Fruit fly (Drosophila melanogaster) whole organism, embryonic: ENCODE data around the gene dao.

Source experiments
- CG1024 ChIP-seq: fragments of 200-800 bp; sonication (Bioruptor generic); IDR thresholded peaks from 2 replicates; pipeline ENCODE4 v1.3.6; 2022; ENCODE audit warnings: missing biosample characterization, missing genetic modification characterization
- CG11085 ChIP-seq: fragments of 200-800 bp; sonication (Bioruptor generic); IDR thresholded peaks from 2 replicates; pipeline ENCODE4 v1.3.6; 2022; ENCODE audit warnings: missing biosample characterization, missing genetic modification characterization
- CG11504 ChIP-seq: fragments of 200-800 bp; sonication (Bioruptor generic); optimal IDR thresholded peaks from 3 replicates; lab custom pipeline; 2019; ENCODE audit warnings: missing biosample characterization, mild to moderate bottlenecking, missing genetic modification characterization, moderate library complexity
- CG12071 ChIP-seq: fragments of 200-800 bp; sonication (Bioruptor generic); optimal IDR thresholded peaks from 3 replicates; lab custom pipeline; 2018; ENCODE audit warnings: missing biosample characterization, mild to moderate bottlenecking, missing genetic modification characterization
- CG12391 ChIP-seq: fragments of 200-800 bp; sonication (Bioruptor generic); optimal IDR thresholded peaks from 3 replicates; lab custom pipeline; 2018; ENCODE audit warnings: missing biosample characterization, mild to moderate bottlenecking, missing genetic modification characterization, moderate library complexity
- CG12769 ChIP-seq: fragments of 200-800 bp; sonication (Bioruptor generic); optimal IDR thresholded peaks from 2 replicates; lab custom pipeline; 2019; ENCODE audit warnings: missing biosample characterization, mild to moderate bottlenecking, missing genetic modification characterization, moderate library complexity
- CG14050 ChIP-seq: fragments of 200-800 bp; sonication (Bioruptor generic); IDR thresholded peaks from 3 replicates; pipeline ENCODE4 v1.3.6; 2022; ENCODE audit warnings: missing biosample characterization, missing genetic modification characterization
- CG1529 ChIP-seq: fragments of 200-800 bp; sonication (Bioruptor generic); optimal IDR thresholded peaks from 3 replicates; lab custom pipeline; 2018; ENCODE audit warnings: missing biosample characterization, missing genetic modification characterization
- CG15601 ChIP-seq: fragments of 200-800 bp; sonication (Bioruptor generic); optimal IDR thresholded peaks from 3 replicates; lab custom pipeline; 2019; ENCODE audit warnings: missing biosample characterization, mild to moderate bottlenecking, missing genetic modification characterization, moderate library complexity
- CG1603 ChIP-seq: fragments of 200-800 bp; sonication (Bioruptor generic); optimal IDR thresholded peaks from 2 replicates; lab custom pipeline; 2019; ENCODE audit warnings: missing biosample characterization, mild to moderate bottlenecking, missing genetic modification characterization, moderate library complexity
- CG16863 ChIP-seq: fragments of 200-800 bp; sonication (Bioruptor generic); optimal IDR thresholded peaks from 3 replicates; lab custom pipeline; 2016; ENCODE audit warnings: missing biosample characterization, missing genetic modification characterization
- CG18599 ChIP-seq: fragments of 200-800 bp; sonication (Bioruptor generic); optimal IDR thresholded peaks from 3 replicates; lab custom pipeline; 2017; ENCODE audit warnings: missing biosample characterization, missing genetic modification characterization, mild to moderate bottlenecking, moderate library complexity, missing genetic modification reagents
- CG2678 ChIP-seq: fragments of 200-800 bp; sonication (Bioruptor generic); optimal IDR thresholded peaks from 3 replicates; lab custom pipeline; 2019; ENCODE audit warnings: missing biosample characterization, mild to moderate bottlenecking, missing genetic modification characterization, moderate library complexity
- CG32532 ChIP-seq: fragments of 200-800 bp; sonication (Bioruptor generic); IDR thresholded peaks from 2 replicates; pipeline ENCODE4 v1.3.6; 2022; ENCODE audit warnings: missing biosample characterization, missing genetic modification characterization
- CG43689 ChIP-seq: fragments of 200-800 bp; sonication (Bioruptor generic); IDR thresholded peaks from 2 replicates; pipeline ENCODE4 v1.3.6; 2022; ENCODE audit warnings: missing biosample characterization, missing genetic modification characterization
- CG6254 ChIP-seq: fragments of 200-800 bp; sonication (Bioruptor generic); optimal IDR thresholded peaks from 3 replicates; lab custom pipeline; 2017; ENCODE audit warnings: mild to moderate bottlenecking, missing biosample characterization, missing genetic modification reagents, missing genetic modification characterization
- CG6813 ChIP-seq: fragments of 200-800 bp; sonication (Bioruptor generic); optimal IDR thresholded peaks from 2 replicates; lab custom pipeline; 2017; ENCODE audit warnings: missing biosample characterization, missing genetic modification characterization, mild to moderate bottlenecking, moderate library complexity, missing genetic modification reagents
- CG7556 ChIP-seq: fragments of 200-800 bp; sonication (Bioruptor generic); optimal IDR thresholded peaks from 2 replicates; lab custom pipeline; 2017; ENCODE audit warnings: missing biosample characterization, mild to moderate bottlenecking, missing genetic modification characterization
- CG7745 ChIP-seq: fragments of 200-800 bp; sonication (Bioruptor generic); optimal IDR thresholded peaks from 2 replicates; lab custom pipeline; 2018; ENCODE audit warnings: missing biosample characterization, mild to moderate bottlenecking, missing genetic modification characterization, moderate library complexity
- CTCF ChIP-seq: fragments of 200-800 bp; sonication (Bioruptor generic); optimal IDR thresholded peaks from 2 replicates; lab custom pipeline; 2017; ENCODE audit warnings: missing biosample characterization, mild to moderate bottlenecking, missing genetic modification characterization, moderate library complexity
- Dek ChIP-seq: fragments of 200-800 bp; sonication (Bioruptor generic); optimal IDR thresholded peaks from 3 replicates; lab custom pipeline; 2019; ENCODE audit warnings: missing biosample characterization, mild to moderate bottlenecking, missing genetic modification characterization, moderate library complexity
- E2f2 ChIP-seq: fragments of 200-800 bp; sonication (Bioruptor generic); IDR thresholded peaks from 2 replicates; pipeline ENCODE4 v1.3.6; 2022; ENCODE audit warnings: missing biosample characterization, missing genetic modification characterization
- Gug ChIP-seq: fragments of 200-800 bp; sonication (Bioruptor generic); IDR thresholded peaks from 4 replicates; pipeline ENCODE4 v1.3.6; 2022; ENCODE audit warnings: missing biosample characterization, missing genetic modification characterization
- MBD-R2 ChIP-seq: fragments of 200-800 bp; sonication (Bioruptor generic); IDR thresholded peaks from 2 replicates; pipeline ENCODE4 v1.3.6; 2022; ENCODE audit warnings: missing biosample characterization, missing genetic modification characterization
- Meics ChIP-seq: fragments of 200-800 bp; sonication (Bioruptor generic); optimal IDR thresholded peaks from 2 replicates; lab custom pipeline; 2017; ENCODE audit warnings: missing biosample characterization, mild to moderate bottlenecking, missing genetic modification characterization
- Mrtf ChIP-seq: fragments of 200-800 bp; sonication (Bioruptor generic); IDR thresholded peaks from 3 replicates; pipeline ENCODE4 v1.3.6; 2022; ENCODE audit warnings: missing biosample characterization, missing genetic modification characterization
- NFAT ChIP-seq: fragments of 200-800 bp; sonication (Bioruptor generic); IDR thresholded peaks from 2 replicates; pipeline ENCODE4 v1.3.6; 2022; ENCODE audit warnings: missing biosample characterization, missing genetic modification characterization
- Spps ChIP-seq: fragments of 200-800 bp; sonication (Bioruptor generic); optimal IDR thresholded peaks from 2 replicates; lab custom pipeline; 2018; ENCODE audit warnings: missing biosample characterization, mild to moderate bottlenecking, missing genetic modification characterization
- Tbp ChIP-seq: fragments of >200 bp; optimal IDR thresholded peaks from 2 replicates; lab custom pipeline; 2018; ENCODE audit warnings: missing biosample characterization, missing genetic modification characterization
- Xbp1 ChIP-seq: fragments of 200-800 bp; sonication (Bioruptor generic); optimal IDR thresholded peaks from 3 replicates; lab custom pipeline; 2016; ENCODE audit warnings: missing biosample characterization, mild to moderate bottlenecking, missing genetic modification characterization
- ara ChIP-seq: fragments of 200-800 bp; sonication (Bioruptor generic); IDR thresholded peaks from 2 replicates; pipeline ENCODE4 v1.3.6; 2022; ENCODE audit warnings: missing biosample characterization, missing genetic modification characterization
- caup ChIP-seq: fragments of 200-800 bp; sonication (Bioruptor generic); optimal IDR thresholded peaks from 3 replicates; lab custom pipeline; 2017; ENCODE audit warnings: missing biosample characterization, mild to moderate bottlenecking, missing genetic modification characterization, moderate library complexity; ENCODE audit not compliant: severe bottlenecking
- dmrt99B ChIP-seq: fragments of 200-800 bp; sonication (Bioruptor generic); optimal IDR thresholded peaks from 2 replicates; lab custom pipeline; 2018; ENCODE audit warnings: missing biosample characterization, mild to moderate bottlenecking, missing genetic modification characterization, moderate library complexity
- ewg ChIP-seq: fragments of 200-800 bp; sonication (Bioruptor generic); optimal IDR thresholded peaks from 3 replicates; lab custom pipeline; 2017; ENCODE audit warnings: mild to moderate bottlenecking, missing biosample characterization, missing genetic modification reagents, missing genetic modification characterization
- oc ChIP-seq: fragments of 200-800 bp; sonication (Bioruptor generic); optimal IDR thresholded peaks from 2 replicates; lab custom pipeline; 2018; ENCODE audit warnings: missing biosample characterization, mild to moderate bottlenecking, missing genetic modification characterization, moderate library complexity
- pfk ChIP-seq: fragments of 200-800 bp; sonication (Bioruptor generic); optimal IDR thresholded peaks from 2 replicates; lab custom pipeline; 2018; ENCODE audit warnings: missing biosample characterization, mild to moderate bottlenecking, missing genetic modification characterization, moderate library complexity
- ro ChIP-seq: fragments of 200-800 bp; sonication (Bioruptor generic); IDR thresholded peaks from 2 replicates; pipeline ENCODE4 v1.3.6; 2022; ENCODE audit warnings: missing biosample characterization, missing genetic modification characterization
- twi ChIP-seq: fragments of 200-800 bp; optimal IDR thresholded peaks from 2 replicates; lab custom pipeline; 2019; ENCODE audit warnings: missing biosample characterization, mild to moderate bottlenecking, missing genetic modification characterization, moderate library complexity
- vnd ChIP-seq: fragments of 200-800 bp; sonication (Bioruptor generic); IDR thresholded peaks from 3 replicates; pipeline ENCODE4 v1.3.6; 2022; ENCODE audit warnings: missing biosample characterization, missing genetic modification characterization; ENCODE audit not compliant: partially characterized antibody

dao gene

DNA sequence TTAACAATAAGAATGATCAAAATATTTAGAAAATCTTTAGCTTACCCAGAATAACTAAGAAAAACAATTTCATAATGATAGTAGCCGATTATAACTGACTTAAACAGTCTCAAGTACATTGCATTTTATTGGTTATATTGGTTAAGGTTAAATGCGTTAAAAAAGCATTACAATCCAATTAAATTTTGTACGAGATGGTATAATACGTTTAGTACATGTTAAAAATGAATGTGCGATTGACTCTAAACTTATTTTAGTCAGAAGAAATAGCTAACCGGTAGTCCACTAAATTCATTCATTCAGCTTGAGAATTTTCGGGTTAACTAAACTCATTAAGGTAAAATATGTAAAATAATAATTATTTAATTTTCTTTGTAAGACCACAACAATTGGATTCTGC lies 46.7 kb upstream of the dao start, which contains the start of gene Sfp35C:
Gene Sfp35C (minus strand): TSS at position 101 of the 400 bp plus-strand sequence.
- TF ChIP-seq ewg (GFP tag; lab: Kevin White, UChicago) = no peak
- no peak for TF ChIP-seq pfk (GFP tag; lab: Kevin White, UChicago)
- no peak for TF ChIP-seq CG15601 (tag; lab: Kevin White, UChicago)
- no peak for TF ChIP-seq MBD-R2 (GFP tag; lab: Robert Waterston, UW)
- TF ChIP-seq CG7556 (GFP tag; lab: Kevin White, UChicago) = no peak

DNA sequence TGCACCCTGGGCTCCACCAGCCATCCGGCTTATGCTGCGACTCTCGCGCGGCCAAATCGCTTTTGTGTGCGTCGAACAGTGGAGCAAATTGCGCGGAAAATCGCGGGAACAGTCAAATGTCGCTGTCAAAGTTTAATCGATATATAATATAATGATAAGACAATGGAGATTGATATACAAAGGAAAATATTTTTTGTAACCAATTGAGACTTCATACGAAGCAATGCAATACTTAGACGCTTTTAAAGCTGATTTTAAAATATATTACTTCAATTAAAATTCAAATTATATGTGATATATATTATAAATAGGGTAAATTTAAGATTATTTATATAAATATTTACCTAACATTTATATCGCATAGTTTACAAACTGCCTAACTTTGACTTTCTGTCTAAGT lies 37.2 kb upstream of the dao start:
- TF ChIP-seq CG14050 (GFP tag; lab: Robert Waterston, UW) = no peak
- 0 out of 2 replicates have a peak, but pooled peaks have one; percentile 1 for TF ChIP-seq CG32532 (GFP tag; lab: Robert Waterston, UW)
- TF ChIP-seq CG1024 = no peak
- no peak for TF ChIP-seq Mrtf (GFP tag; lab: Robert Waterston, UW)
- no peak for TF ChIP-seq ro (GFP tag; lab: Robert Waterston, UW)
- peak; percentile 29 for TF ChIP-seq CG11504 (tag; lab: Kevin White, UChicago)
- peak; percentile 18 for TF ChIP-seq CG18599
- TF ChIP-seq NFAT (GFP tag; lab: Robert Waterston, UW) = no peak
- TF ChIP-seq CTCF = no peak
- TF ChIP-seq vnd (GFP tag; lab: Robert Waterston, UW) = no peak
- TF ChIP-seq CG12071 (GFP tag; lab: Kevin White, UChicago) = no peak
- no peak for TF ChIP-seq Spps (tag; lab: Kevin White, UChicago)
- no peak for TF ChIP-seq CG6813 (GFP tag; lab: Kevin White, UChicago)
- no peak for TF ChIP-seq CG7745 (tag; lab: Kevin White, UChicago)
- TF ChIP-seq Meics (GFP tag; lab: Kevin White, UChicago) = peak; percentile 7
- peak; percentile 9 for TF ChIP-seq dmrt99B (tag; lab: Kevin White, UChicago)
- TF ChIP-seq CG12391 (tag; lab: Kevin White, UChicago) = no peak
- peak; percentile 34 for TF ChIP-seq CG2678 (tag; lab: Kevin White, UChicago)
- TF ChIP-seq CG7556 (GFP tag; lab: Kevin White, UChicago) = peak; percentile 52

DNA sequence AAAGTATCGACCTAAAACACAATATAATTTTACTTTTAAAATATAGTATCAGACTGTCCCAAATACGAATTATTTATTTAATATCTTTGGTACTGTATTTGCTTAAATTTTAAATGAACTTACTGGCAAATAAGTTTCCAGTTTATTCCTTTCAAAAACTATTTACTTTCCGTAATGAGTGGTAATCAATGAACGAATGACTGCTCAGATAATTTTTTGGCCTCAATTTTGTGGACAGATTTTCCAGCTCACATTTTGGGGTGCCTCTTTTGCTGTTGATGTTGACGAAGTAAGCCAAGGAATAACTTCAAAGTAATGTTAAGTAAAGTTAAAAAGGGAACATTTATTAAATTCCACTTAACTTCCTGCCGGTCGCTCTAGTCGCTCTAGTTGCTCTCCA lies 33.8 kb upstream of the dao start, which contains the start of gene CG43230:
Gene CG43230 (plus strand): TSS at position 301 of the 400 bp plus-strand sequence.
- TF ChIP-seq CG1603 = no peak
- no peak for TF ChIP-seq ara (GFP tag; lab: Robert Waterston, UW)
- TF ChIP-seq Tbp = no peak
- TF ChIP-seq CG16863 (GFP tag; lab: Kevin White, UChicago) = no peak
- TF ChIP-seq CG12769 (tag; lab: Kevin White, UChicago) = no peak
- no peak for TF ChIP-seq CG43689 (GFP tag; lab: Robert Waterston, UW)
- no peak for TF ChIP-seq Gug (GFP tag; lab: Robert Waterston, UW)
- no peak for TF ChIP-seq CG1529
- TF ChIP-seq oc (tag; lab: Kevin White, UChicago) = no peak
- no peak for TF ChIP-seq caup (GFP tag; lab: Kevin White, UChicago)
- TF ChIP-seq CG11085 = no peak
- TF ChIP-seq Dek (tag; lab: Kevin White, UChicago) = no peak
- no peak for TF ChIP-seq E2f2
- TF ChIP-seq twi (tag; lab: Kevin White, UChicago) = no peak
- TF ChIP-seq Xbp1 (GFP tag; lab: Kevin White, UChicago) = no peak
- TF ChIP-seq CG6254 (GFP tag; lab: Kevin White, UChicago) = no peak
